Worm (Caenorhabditis elegans) whole organism, L1 larva: ENCODE data around the gene melo-1.

Experiments used
- ceh-90 ChIP-seq: sonication (generic microtip); optimal IDR thresholded peaks from 2 replicates; lab custom pipeline; 2016; ENCODE audit warnings: missing genetic modification characterization, missing compliant biosample characterization
- lin-39 ChIP-seq: fragments of 150-350 bp; optimal IDR thresholded peaks from 2 replicates; lab custom pipeline; 2014; ENCODE audit warnings: missing biosample characterization, missing genetic modification reagents, missing genetic modification characterization
- mdl-1 ChIP-seq, 2 experiments: fragments of 150-350 bp; optimal IDR thresholded peaks; 2 replicates each; lab custom pipeline; 2014 to 2017; ENCODE audit warnings: missing biosample characterization in 2 of 2, missing genetic modification characterization in 2 of 2, inconsistent platforms in 1 of 2
- nhr-20 ChIP-seq: sonication (generic microtip); optimal IDR thresholded peaks from 2 replicates; lab custom pipeline; 2016; ENCODE audit warnings: mild to moderate bottlenecking, missing genetic modification characterization, missing compliant biosample characterization
- nhr-77 ChIP-seq: fragments of 150-350 bp; optimal IDR thresholded peaks from 2 replicates; lab custom pipeline; 2014; ENCODE audit warnings: missing biosample characterization, missing genetic modification characterization
- unc-130 ChIP-seq: fragments of 150-350 bp; optimal IDR thresholded peaks from 2 replicates; lab custom pipeline; 2017; ENCODE audit warnings: missing biosample characterization, missing genetic modification characterization, inconsistent platforms
- unc-62 ChIP-seq: fragments of 150-350 bp; optimal IDR thresholded peaks from 2 replicates; lab custom pipeline; 2014; ENCODE audit warnings: missing biosample characterization, missing genetic modification reagents, missing genetic modification characterization
- ztf-11 ChIP-seq, 2 experiments: sonication (generic microtip); optimal IDR thresholded peaks; 2 replicates each; lab custom pipeline; 2016 to 2017; ENCODE audit warnings: missing genetic modification characterization in 2 of 2, missing biosample characterization in 1 of 2, missing compliant biosample characterization in 1 of 2
- ztf-4 ChIP-seq: fragments of 150-350 bp; optimal IDR thresholded peaks from 2 replicates; lab custom pipeline; 2014; ENCODE audit warnings: missing biosample characterization, missing genetic modification characterization

ce11 chrIV:14754912-14755311, 31.9 kb upstream of the melo-1 start, which contains the start of gene Y57G11C.499:
- TF ChIP-seq unc-62 (GFP tag; lab: Kevin White, UChicago) (no peak), nhr-77 (no peak), unc-130 (no peak), lin-39 (no peak), ztf-11 (tag; optimal IDR thresholded peaks at IDR 0.05; lab: Kevin White, UChicago) (no peak), ztf-4 (tag; lab: Kevin White, UChicago) (no peak), nhr-20 (tag; lab: Kevin White, UChicago) (no peak), ceh-90 (no peak), mdl-1 (tag; optimal IDR thresholded peaks at IDR 0.05; lab: Kevin White, UChicago) (no peak)
